Fruit fly (Drosophila melanogaster) whole organism, embryonic: ENCODE data around the gene Lasp.

Experiments
- CG10565 ChIP-seq: fragments of 200-800 bp; sonication (Bioruptor generic); optimal IDR thresholded peaks from 3 replicates; lab custom pipeline; 2016; ENCODE audit warnings: missing biosample characterization, mild to moderate bottlenecking, missing genetic modification characterization
- CG10654 ChIP-seq: fragments of 200-800 bp; sonication (Bioruptor generic); optimal IDR thresholded peaks from 2 replicates; lab custom pipeline; 2016; ENCODE audit warnings: missing biosample characterization, missing genetic modification characterization
- CG11398 ChIP-seq: fragments of 200-800 bp; sonication (Bioruptor generic); optimal IDR thresholded peaks from 2 replicates; lab custom pipeline; 2016; ENCODE audit warnings: missing biosample characterization, missing genetic modification characterization
- CG11695 ChIP-seq: fragments of 200-800 bp; sonication (Bioruptor generic); IDR thresholded peaks from 3 replicates; pipeline ENCODE4 v1.3.6; 2022; ENCODE audit warnings: missing biosample characterization, missing genetic modification characterization
- CG1233 ChIP-seq: fragments of 200-800 bp; sonication (Bioruptor generic); optimal IDR thresholded peaks from 4 replicates; lab custom pipeline; 2018; ENCODE audit warnings: missing biosample characterization, mild to moderate bottlenecking, missing genetic modification characterization
- CG14667 ChIP-seq: fragments of 200-800 bp; sonication (Bioruptor generic); IDR thresholded peaks from 2 replicates; pipeline ENCODE4 v1.3.6; 2022; ENCODE audit warnings: missing biosample characterization, missing genetic modification characterization
- CG16813 ChIP-seq: fragments of 200-800 bp; sonication (Bioruptor generic); IDR thresholded peaks from 3 replicates; pipeline ENCODE4 v1.3.6; 2022; ENCODE audit warnings: missing biosample characterization, missing genetic modification characterization; ENCODE audit not compliant: partially characterized antibody
- CG17568 ChIP-seq: fragments of 200-800 bp; sonication (Bioruptor generic); optimal IDR thresholded peaks from 2 replicates; lab custom pipeline; 2018; ENCODE audit warnings: missing biosample characterization, mild to moderate bottlenecking, missing genetic modification characterization, moderate library complexity
- CG17802 ChIP-seq: fragments of 200-800 bp; sonication (Bioruptor generic); optimal IDR thresholded peaks from 2 replicates; lab custom pipeline; 2018; ENCODE audit warnings: missing biosample characterization, mild to moderate bottlenecking, missing genetic modification characterization, moderate library complexity
- CG18011 ChIP-seq: fragments of 200-800 bp; sonication (Bioruptor generic); optimal IDR thresholded peaks from 2 replicates; lab custom pipeline; 2017; ENCODE audit warnings: missing biosample characterization, missing genetic modification characterization, mild to moderate bottlenecking, moderate library complexity, missing genotype
- CG18476 ChIP-seq: fragments of 200-800 bp; sonication (Bioruptor generic); optimal IDR thresholded peaks from 2 replicates; lab custom pipeline; 2016; ENCODE audit warnings: missing biosample characterization, mild to moderate bottlenecking, missing genetic modification characterization
- CG32772 ChIP-seq: fragments of 200-800 bp; sonication (Bioruptor generic); IDR thresholded peaks from 2 replicates; pipeline ENCODE4 v1.3.6; 2022; ENCODE audit warnings: missing biosample characterization, missing genetic modification characterization
- CG5245 ChIP-seq: fragments of 200-800 bp; sonication (Bioruptor generic); optimal IDR thresholded peaks from 3 replicates; lab custom pipeline; 2016; ENCODE audit warnings: missing biosample characterization, missing genetic modification characterization
- CG5953 ChIP-seq: fragments of 200-800 bp; sonication (Bioruptor generic); IDR thresholded peaks from 2 replicates; pipeline ENCODE4 v1.3.6; 2022; ENCODE audit warnings: missing biosample characterization, missing genetic modification characterization
- CG6765 ChIP-seq: fragments of 200-800 bp; sonication (Bioruptor generic); optimal IDR thresholded peaks from 3 replicates; lab custom pipeline; 2017; ENCODE audit warnings: missing biosample characterization, mild to moderate bottlenecking, missing genetic modification characterization
- CG7357 ChIP-seq: fragments of 200-800 bp; sonication (Bioruptor generic); IDR thresholded peaks from 3 replicates; pipeline ENCODE4 v1.3.6; 2022; ENCODE audit warnings: missing biosample characterization, missing genetic modification characterization
- CG7745 ChIP-seq: fragments of 200-800 bp; sonication (Bioruptor generic); optimal IDR thresholded peaks from 2 replicates; lab custom pipeline; 2018; ENCODE audit warnings: missing biosample characterization, mild to moderate bottlenecking, missing genetic modification characterization, moderate library complexity
- Camta ChIP-seq: fragments of 200-800 bp; sonication (Bioruptor generic); optimal IDR thresholded peaks from 2 replicates; lab custom pipeline; 2016; ENCODE audit warnings: missing biosample characterization, missing genetic modification characterization
- Doc3 ChIP-seq: fragments of 200-800 bp; sonication (Bioruptor generic); IDR thresholded peaks from 3 replicates; pipeline ENCODE4 v1.3.6; 2022; ENCODE audit warnings: missing biosample characterization, missing genetic modification characterization; ENCODE audit not compliant: partially characterized antibody
- Dref ChIP-seq: fragments of 200-800 bp; sonication (Bioruptor generic); IDR thresholded peaks from 2 replicates; pipeline ENCODE4 v1.3.6; 2022; ENCODE audit warnings: missing biosample characterization, missing genetic modification characterization
- Ets65A ChIP-seq: fragments of 200-800 bp; sonication (Bioruptor generic); peaks from one replicate; lab custom pipeline; 2016; ENCODE audit warnings: missing biosample characterization, missing genetic modification characterization
- H15 ChIP-seq: fragments of 200-800 bp; sonication (Bioruptor generic); IDR thresholded peaks from 3 replicates; pipeline ENCODE4 v1.3.6; 2022; ENCODE audit warnings: missing biosample characterization, missing genetic modification characterization
- HmgD ChIP-seq: fragments of 200-800 bp; sonication (Bioruptor generic); optimal IDR thresholded peaks from 3 replicates; lab custom pipeline; 2016; ENCODE audit warnings: missing biosample characterization, missing genetic modification characterization
- Lpt ChIP-seq: fragments of >200 bp; optimal IDR thresholded peaks from 2 replicates; lab custom pipeline; 2018; ENCODE audit warnings: missing biosample characterization, missing genetic modification characterization
- Med ChIP-seq: fragments of 200-800 bp; sonication (Bioruptor generic); peaks from one replicate; lab custom pipeline; 2016; ENCODE audit warnings: missing biosample characterization, missing genetic modification characterization, mild to moderate bottlenecking, inconsistent platforms, moderate library complexity
- NC2β ChIP-seq: fragments of 200-800 bp; sonication (Bioruptor generic); optimal IDR thresholded peaks from 2 replicates; lab custom pipeline; 2016; ENCODE audit warnings: missing biosample characterization, missing genetic modification characterization
- PHDP ChIP-seq: fragments of 200-800 bp; sonication (Bioruptor generic); optimal IDR thresholded peaks from 3 replicates; lab custom pipeline; 2018; ENCODE audit warnings: missing biosample characterization, mild to moderate bottlenecking, missing genetic modification characterization, moderate library complexity
- Pdp1 ChIP-seq, 2 experiments: fragments of 200-800 bp; sonication (Bioruptor generic); optimal IDR thresholded peaks; 3 replicates each; lab custom pipeline; 2016; ENCODE audit warnings: missing biosample characterization in 2 of 2, missing genetic modification characterization in 2 of 2, mild to moderate bottlenecking in 1 of 2, moderate library complexity in 1 of 2
- Sry-β ChIP-seq: fragments of 200-800 bp; sonication (Bioruptor generic); optimal IDR thresholded peaks from 2 replicates; lab custom pipeline; 2018; ENCODE audit warnings: missing biosample characterization, mild to moderate bottlenecking, missing genetic modification characterization, moderate library complexity
- Xrp1 ChIP-seq: fragments of 200-800 bp; sonication (Bioruptor generic); IDR thresholded peaks from 2 replicates; pipeline ENCODE4 v1.3.6; 2022; ENCODE audit warnings: missing biosample characterization, missing genetic modification characterization
- bbx ChIP-seq: fragments of 200-800 bp; sonication (Bioruptor generic); IDR thresholded peaks from 2 replicates; pipeline ENCODE4 v1.3.6; 2022; ENCODE audit warnings: missing biosample characterization, missing genetic modification characterization; ENCODE audit not compliant: partially characterized antibody
- cato ChIP-seq: fragments of 200-800 bp; sonication (Bioruptor generic); optimal IDR thresholded peaks from 2 replicates; lab custom pipeline; 2016; ENCODE audit warnings: missing biosample characterization, missing genetic modification characterization, borderline replicate concordance
- caup ChIP-seq: fragments of 200-800 bp; sonication (Bioruptor generic); optimal IDR thresholded peaks from 3 replicates; lab custom pipeline; 2017; ENCODE audit warnings: missing biosample characterization, mild to moderate bottlenecking, missing genetic modification characterization, moderate library complexity; ENCODE audit not compliant: severe bottlenecking
- danr ChIP-seq: fragments of 200-800 bp; sonication (Bioruptor generic); IDR thresholded peaks from 2 replicates; pipeline ENCODE4 v1.3.6; 2022; ENCODE audit warnings: missing biosample characterization, missing genetic modification characterization
- dimm ChIP-seq: fragments of 200-800 bp; sonication (Bioruptor generic); IDR thresholded peaks from 2 replicates; pipeline ENCODE4 v1.3.6; 2022; ENCODE audit warnings: missing biosample characterization, missing genetic modification characterization
- dysf ChIP-seq: fragments of 200-800 bp; sonication (Bioruptor generic); IDR thresholded peaks from 3 replicates; pipeline ENCODE4 v1.3.6; 2022; ENCODE audit warnings: missing biosample characterization, missing genetic modification characterization
- fd64A ChIP-seq: fragments of 200-800 bp; sonication (Bioruptor generic); optimal IDR thresholded peaks from 3 replicates; lab custom pipeline; 2018; ENCODE audit warnings: missing biosample characterization, mild to moderate bottlenecking, missing genetic modification characterization
- gcm ChIP-seq: fragments of 200-800 bp; sonication (Bioruptor generic); optimal IDR thresholded peaks from 2 replicates; lab custom pipeline; 2019; ENCODE audit warnings: missing biosample characterization, mild to moderate bottlenecking, missing genetic modification characterization, moderate library complexity
- jumu ChIP-seq: fragments of 200-800 bp; sonication (Bioruptor generic); optimal IDR thresholded peaks from 3 replicates; lab custom pipeline; 2016; ENCODE audit warnings: missing biosample characterization, missing genetic modification characterization
- klu ChIP-seq: fragments of 200-800 bp; sonication (Bioruptor generic); IDR thresholded peaks from 2 replicates; pipeline ENCODE4 v1.3.6; 2022; ENCODE audit warnings: missing biosample characterization, missing genetic modification characterization
- lmd ChIP-seq: fragments of 200-800 bp; sonication (Bioruptor generic); IDR thresholded peaks from 2 replicates; pipeline ENCODE4 v1.3.6; 2022; ENCODE audit warnings: missing biosample characterization, missing genetic modification characterization
- lola ChIP-seq, 3 experiments: fragments of >200 bp in 2 of 3; fragments of 200-800 bp in 1 of 3; sonication (Bioruptor generic) in 1 of 3; optimal IDR thresholded peaks; 2 replicates each; lab custom pipeline; 2017 to 2019; ENCODE audit warnings: missing biosample characterization in 3 of 3, missing genetic modification characterization in 3 of 3, mild to moderate bottlenecking in 1 of 3, moderate library complexity in 1 of 3
- nau ChIP-seq: fragments of 200-800 bp; sonication (Bioruptor generic); optimal IDR thresholded peaks from 3 replicates; lab custom pipeline; 2017; ENCODE audit warnings: missing biosample characterization, mild to moderate bottlenecking, missing genetic modification characterization, missing genetic modification reagents
- nom ChIP-seq: fragments of 200-800 bp; sonication (Bioruptor generic); optimal IDR thresholded peaks from 2 replicates; lab custom pipeline; 2017; ENCODE audit warnings: missing biosample characterization, missing genetic modification characterization, mild to moderate bottlenecking, moderate library complexity, missing genetic modification reagents
- pan ChIP-seq, 4 experiments: fragments of >200 bp in 3 of 4; fragments of 200-800 bp in 1 of 4; sonication (Bioruptor generic) in 1 of 4; optimal IDR thresholded peaks in 3 of 4; IDR thresholded peaks in 1 of 4; 2 replicates each; pipeline versions ENCODE4 v1.3.6 to Lab custom; 2017 to 2022; ENCODE audit warnings: missing biosample characterization in 2 of 4, missing genetic modification characterization in 2 of 4, mixed read lengths in 1 of 4
- run ChIP-seq: fragments of 200-800 bp; sonication (Bioruptor generic); optimal IDR thresholded peaks from 3 replicates; lab custom pipeline; 2018; ENCODE audit warnings: missing biosample characterization, mild to moderate bottlenecking, missing genetic modification characterization
- sim ChIP-seq: fragments of 200-800 bp; sonication (Bioruptor generic); IDR thresholded peaks from 2 replicates; pipeline ENCODE4 v1.3.6; 2022; ENCODE audit warnings: missing biosample characterization, missing genetic modification characterization
- slp2 ChIP-seq: fragments of 200-800 bp; sonication (Bioruptor generic); optimal IDR thresholded peaks from 2 replicates; lab custom pipeline; 2016; ENCODE audit warnings: missing biosample characterization, missing genetic modification characterization
- usp ChIP-seq: fragments of >200 bp; optimal IDR thresholded peaks from 2 replicates; lab custom pipeline; 2017; ENCODE audit warnings: missing biosample characterization, missing genetic modification characterization

The Lasp gene

DNA sequence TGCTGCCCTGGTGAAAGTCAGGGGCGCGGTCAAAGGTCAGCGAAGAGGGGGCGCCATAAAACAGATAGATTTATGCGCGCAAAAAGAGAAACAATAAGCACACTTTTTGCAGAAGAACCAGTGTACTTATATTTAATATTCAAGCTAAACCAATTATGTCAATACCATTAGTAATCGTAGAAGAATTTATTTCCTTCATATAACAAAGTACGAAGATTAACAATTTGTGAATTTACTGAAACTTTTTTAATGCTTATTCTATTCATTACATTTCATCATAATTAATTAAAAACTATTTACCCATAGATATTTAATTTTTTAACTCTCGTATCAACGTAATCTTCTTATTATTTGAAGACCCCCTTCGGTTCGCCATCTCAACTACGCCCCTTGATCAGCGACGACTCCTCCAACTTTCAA lies 69.4 kb downstream of the Lasp start (continued):
- TF ChIP-seq slp2 (GFP tag; lab: Kevin White, UChicago): peak; percentile 5
- peak; percentile 23 for TF ChIP-seq Med (GFP tag; lab: Kevin White, UChicago)
- no peak for TF ChIP-seq NC2β (GFP tag; lab: Kevin White, UChicago)
- TF ChIP-seq bbx: no peak
- TF ChIP-seq pan (optimal IDR thresholded peaks at IDR 0.05; lab: Kevin White, UChicago): no peak
- no peak for TF ChIP-seq pan (GFP tag; optimal IDR thresholded peaks at IDR 0.05 in 1 of 2, IDR thresholded peaks at IDR 0.05 in 1 of 2)
- TF ChIP-seq lola (GFP tag; optimal IDR thresholded peaks at IDR 0.05; lab: Kevin White, UChicago): peak in 1 of 3 experiments; percentile 85
- no peak for TF ChIP-seq Camta
- no peak for TF ChIP-seq dimm
- no peak for TF ChIP-seq caup (GFP tag; lab: Kevin White, UChicago)
- no peak for TF ChIP-seq CG10565 (GFP tag; lab: Kevin White, UChicago)
- TF ChIP-seq H15 (GFP tag; lab: Robert Waterston, UW): 0 out of 3 replicates have a peak, but pooled peaks have one; percentile 30
- TF ChIP-seq gcm (GFP tag; lab: Kevin White, UChicago): peak; percentile 4
- no peak for TF ChIP-seq CG11695 (GFP tag; lab: Robert Waterston, UW)
- peak; percentile 26 for TF ChIP-seq nom (GFP tag; lab: Kevin White, UChicago)
- TF ChIP-seq CG18476: peak; percentile 18
- TF ChIP-seq Ets65A (GFP tag; lab: Kevin White, UChicago): no peak
- TF ChIP-seq CG14667 (GFP tag; lab: Robert Waterston, UW): 0 out of 2 replicates have a peak, but pooled peaks have one; percentile 40
- TF ChIP-seq CG5245: peak; percentile 49
- TF ChIP-seq CG7745 (tag; lab: Kevin White, UChicago): no peak
- TF ChIP-seq Doc3 (GFP tag; lab: Robert Waterston, UW): no peak
- TF ChIP-seq Dref (GFP tag; lab: Robert Waterston, UW): no peak
- no peak for TF ChIP-seq klu (GFP tag; lab: Robert Waterston, UW)
- no peak for TF ChIP-seq dysf (GFP tag; lab: Robert Waterston, UW)
- peak; percentile 49 for TF ChIP-seq cato (GFP tag; lab: Kevin White, UChicago)
- no peak for TF ChIP-seq CG18011 (GFP tag; lab: Kevin White, UChicago)
- TF ChIP-seq danr (GFP tag; lab: Robert Waterston, UW): peak; percentile 47; the same call in 1 of the 2 replicates
- TF ChIP-seq CG11398 (GFP tag; lab: Kevin White, UChicago): no peak
- TF ChIP-seq CG32772 (GFP tag; lab: Robert Waterston, UW): peak; percentile 20; the same call in 1 of the 2 replicates
- no peak for TF ChIP-seq Sry-β (GFP tag; lab: Kevin White, UChicago)
- TF ChIP-seq CG10654 (GFP tag; lab: Kevin White, UChicago): peak; percentile 13
- TF ChIP-seq Pdp1 (GFP tag; optimal IDR thresholded peaks at IDR 0.05; lab: Kevin White, UChicago): peak in 1 of 2 experiments; percentile 2
- no peak for TF ChIP-seq CG17568 (GFP tag; lab: Kevin White, UChicago)
- peak; percentile 11 for TF ChIP-seq run (tag; lab: Kevin White, UChicago)
- no peak for TF ChIP-seq Lpt (GFP tag; lab: Kevin White, UChicago)
- no peak for TF ChIP-seq HmgD
- TF ChIP-seq Xrp1: peak; percentile 39; the same call in 1 of the 2 replicates
- TF ChIP-seq CG1233 (GFP tag; lab: Kevin White, UChicago): peak; percentile 56
- TF ChIP-seq CG16813 (GFP tag; lab: Robert Waterston, UW): no peak
- TF ChIP-seq PHDP (tag; lab: Kevin White, UChicago): peak; percentile 30
- TF ChIP-seq fd64A (GFP tag; lab: Kevin White, UChicago): peak; percentile 11
- TF ChIP-seq sim (GFP tag; lab: Robert Waterston, UW): no peak
- TF ChIP-seq CG7357: peak; percentile 39; the same call in 1 of the 3 replicates
- no peak for TF ChIP-seq CG17802 (tag; lab: Kevin White, UChicago)
- no peak for TF ChIP-seq CG5953 (GFP tag; lab: Robert Waterston, UW)
- TF ChIP-seq lmd: peak; percentile 51; the same call in 1 of the 2 replicates
- no peak for TF ChIP-seq usp (GFP tag; lab: Kevin White, UChicago)
- peak; percentile 34 for TF ChIP-seq nau
- no peak for TF ChIP-seq CG6765 (GFP tag; lab: Kevin White, UChicago)
- TF ChIP-seq jumu (GFP tag; lab: Kevin White, UChicago): no peak
